Fruit fly (Drosophila melanogaster) whole organism, embryonic: Measurements from ENCODE around the gene CG10710.

Experiments used
- Atf6 ChIP-seq: fragments of 200-800 bp; sonication (Bioruptor generic); IDR thresholded peaks from 2 replicates; pipeline ENCODE4 v1.3.6; 2022; ENCODE audit warnings: missing biosample characterization, missing genetic modification characterization
- Blimp-1 ChIP-seq: fragments of 200-800 bp; sonication (Bioruptor generic); optimal IDR thresholded peaks from 3 replicates; lab custom pipeline; 2018; ENCODE audit warnings: missing biosample characterization, missing genetic modification characterization, mild to moderate bottlenecking, moderate library complexity, missing genetic modification reagents
- CG10267 ChIP-seq: fragments of 200-800 bp; sonication (Bioruptor generic); optimal IDR thresholded peaks from 2 replicates; lab custom pipeline; 2018; ENCODE audit warnings: missing biosample characterization, mild to moderate bottlenecking, missing genetic modification characterization, moderate library complexity
- CG11085 ChIP-seq: fragments of 200-800 bp; sonication (Bioruptor generic); IDR thresholded peaks from 2 replicates; pipeline ENCODE4 v1.3.6; 2022; ENCODE audit warnings: missing biosample characterization, missing genetic modification characterization
- CG12744 ChIP-seq: fragments of 200-800 bp; sonication (Bioruptor generic); optimal IDR thresholded peaks from 2 replicates; lab custom pipeline; 2016; ENCODE audit warnings: missing biosample characterization, missing genetic modification characterization
- CG14014 ChIP-seq: fragments of 200-800 bp; sonication (Bioruptor generic); IDR thresholded peaks from 2 replicates; pipeline ENCODE4 v1.3.6; 2022; ENCODE audit warnings: missing biosample characterization, missing genetic modification characterization
- CG15514 ChIP-seq: fragments of 200-800 bp; sonication (Bioruptor generic); optimal IDR thresholded peaks from 3 replicates; lab custom pipeline; 2017; ENCODE audit warnings: missing biosample characterization, missing genetic modification characterization, mild to moderate bottlenecking, moderate library complexity, missing genetic modification reagents
- CG15696 ChIP-seq: fragments of 200-800 bp; sonication (Bioruptor generic); optimal IDR thresholded peaks from 2 replicates; lab custom pipeline; 2019; ENCODE audit warnings: missing biosample characterization, mild to moderate bottlenecking, missing genetic modification characterization, moderate library complexity
- CG16813 ChIP-seq: fragments of 200-800 bp; sonication (Bioruptor generic); IDR thresholded peaks from 3 replicates; pipeline ENCODE4 v1.3.6; 2022; ENCODE audit warnings: missing biosample characterization, missing genetic modification characterization; ENCODE audit not compliant: partially characterized antibody
- CG17186 ChIP-seq: fragments of 200-800 bp; sonication (Bioruptor generic); optimal IDR thresholded peaks from 3 replicates; lab custom pipeline; 2017; ENCODE audit warnings: missing biosample characterization, missing genetic modification reagents, missing genetic modification characterization
- CG17912 ChIP-seq: fragments of 200-800 bp; sonication (Bioruptor generic); optimal IDR thresholded peaks from 2 replicates; lab custom pipeline; 2018; ENCODE audit warnings: missing biosample characterization, mild to moderate bottlenecking, missing genetic modification characterization
- CG2120 ChIP-seq: fragments of 200-800 bp; sonication (Bioruptor generic); optimal IDR thresholded peaks from 3 replicates; lab custom pipeline; 2016; ENCODE audit warnings: missing biosample characterization, missing genetic modification characterization
- CG2678 ChIP-seq: fragments of 200-800 bp; sonication (Bioruptor generic); optimal IDR thresholded peaks from 3 replicates; lab custom pipeline; 2019; ENCODE audit warnings: missing biosample characterization, mild to moderate bottlenecking, missing genetic modification characterization, moderate library complexity
- CG3065 ChIP-seq: fragments of 200-800 bp; sonication (Bioruptor generic); optimal IDR thresholded peaks from 2 replicates; lab custom pipeline; 2016; ENCODE audit warnings: missing biosample characterization, missing genetic modification characterization
- CG33213 ChIP-seq: fragments of 200-800 bp; sonication (Bioruptor generic); optimal IDR thresholded peaks from 3 replicates; lab custom pipeline; 2016; ENCODE audit warnings: missing biosample characterization, missing genetic modification characterization
- CG5953 ChIP-seq: fragments of 200-800 bp; sonication (Bioruptor generic); IDR thresholded peaks from 2 replicates; pipeline ENCODE4 v1.3.6; 2022; ENCODE audit warnings: missing biosample characterization, missing genetic modification characterization
- CG6254 ChIP-seq: fragments of 200-800 bp; sonication (Bioruptor generic); optimal IDR thresholded peaks from 3 replicates; lab custom pipeline; 2017; ENCODE audit warnings: mild to moderate bottlenecking, missing biosample characterization, missing genetic modification reagents, missing genetic modification characterization
- CG6854 ChIP-seq: fragments of 200-800 bp; sonication (Bioruptor generic); optimal IDR thresholded peaks from 3 replicates; lab custom pipeline; 2017; ENCODE audit warnings: missing biosample characterization, mild to moderate bottlenecking, missing genetic modification characterization
- CG7556 ChIP-seq: fragments of 200-800 bp; sonication (Bioruptor generic); optimal IDR thresholded peaks from 2 replicates; lab custom pipeline; 2017; ENCODE audit warnings: missing biosample characterization, mild to moderate bottlenecking, missing genetic modification characterization
- CG8281 ChIP-seq: fragments of 200-800 bp; sonication (Bioruptor generic); optimal IDR thresholded peaks from 2 replicates; lab custom pipeline; 2018; ENCODE audit warnings: missing biosample characterization, mild to moderate bottlenecking, missing genetic modification characterization, moderate library complexity
- CG9876 ChIP-seq: fragments of 200-800 bp; sonication (Bioruptor generic); optimal IDR thresholded peaks from 2 replicates; lab custom pipeline; 2016; ENCODE audit warnings: missing biosample characterization, missing genetic modification characterization
- Camta ChIP-seq: fragments of 200-800 bp; sonication (Bioruptor generic); optimal IDR thresholded peaks from 2 replicates; lab custom pipeline; 2016; ENCODE audit warnings: missing biosample characterization, missing genetic modification characterization
- D19A ChIP-seq: fragments of 200-800 bp; optimal IDR thresholded peaks from 3 replicates; lab custom pipeline; 2019; ENCODE audit warnings: missing biosample characterization, mild to moderate bottlenecking, missing genetic modification characterization, moderate library complexity
- Dbx ChIP-seq: fragments of 200-800 bp; sonication (Bioruptor generic); IDR thresholded peaks from 3 replicates; pipeline ENCODE4 v1.3.6; 2022; ENCODE audit warnings: missing biosample characterization, missing genetic modification characterization
- Doc3 ChIP-seq: fragments of 200-800 bp; sonication (Bioruptor generic); IDR thresholded peaks from 3 replicates; pipeline ENCODE4 v1.3.6; 2022; ENCODE audit warnings: missing biosample characterization, missing genetic modification characterization; ENCODE audit not compliant: partially characterized antibody
- Drgx ChIP-seq: fragments of 200-800 bp; sonication (Bioruptor generic); IDR thresholded peaks from 2 replicates; pipeline ENCODE4 v1.3.6; 2022; ENCODE audit warnings: missing biosample characterization, missing genetic modification characterization
- Gug ChIP-seq: fragments of 200-800 bp; sonication (Bioruptor generic); IDR thresholded peaks from 4 replicates; pipeline ENCODE4 v1.3.6; 2022; ENCODE audit warnings: missing biosample characterization, missing genetic modification characterization
- HLH4C ChIP-seq: fragments of 200-800 bp; sonication (Bioruptor generic); IDR thresholded peaks from 3 replicates; pipeline ENCODE4 v1.3.6; 2022; ENCODE audit warnings: missing biosample characterization, missing genetic modification characterization; ENCODE audit not compliant: partially characterized antibody
- Max ChIP-seq: fragments of 200-800 bp; sonication (Bioruptor generic); optimal IDR thresholded peaks from 2 replicates; lab custom pipeline; 2016; ENCODE audit warnings: missing biosample characterization, mild to moderate bottlenecking, missing genetic modification characterization
- Mrtf ChIP-seq: fragments of 200-800 bp; sonication (Bioruptor generic); IDR thresholded peaks from 3 replicates; pipeline ENCODE4 v1.3.6; 2022; ENCODE audit warnings: missing biosample characterization, missing genetic modification characterization
- Oli ChIP-seq: fragments of 200-800 bp; sonication (Bioruptor generic); optimal IDR thresholded peaks from 2 replicates; lab custom pipeline; 2018; ENCODE audit warnings: missing biosample characterization, mild to moderate bottlenecking, missing genetic modification characterization, moderate library complexity
- Optix ChIP-seq: fragments of 200-800 bp; sonication (Bioruptor generic); IDR thresholded peaks from 3 replicates; pipeline ENCODE4 v1.3.6; 2022; ENCODE audit warnings: missing biosample characterization, missing genetic modification characterization
- cg ChIP-seq: fragments of 200-800 bp; sonication (Bioruptor generic); optimal IDR thresholded peaks from 3 replicates; lab custom pipeline; 2019; ENCODE audit warnings: missing biosample characterization, mild to moderate bottlenecking, missing genetic modification characterization, moderate library complexity
- dmrt99B ChIP-seq: fragments of 200-800 bp; sonication (Bioruptor generic); optimal IDR thresholded peaks from 2 replicates; lab custom pipeline; 2018; ENCODE audit warnings: missing biosample characterization, mild to moderate bottlenecking, missing genetic modification characterization, moderate library complexity
- fd102C ChIP-seq: fragments of 200-800 bp; sonication (Bioruptor generic); optimal IDR thresholded peaks from 2 replicates; lab custom pipeline; 2018; ENCODE audit warnings: missing biosample characterization, mild to moderate bottlenecking, missing genetic modification characterization, moderate library complexity
- gcm2 ChIP-seq: fragments of 200-800 bp; sonication (Bioruptor generic); optimal IDR thresholded peaks from 2 replicates; lab custom pipeline; 2016; ENCODE audit warnings: missing biosample characterization, missing genetic modification characterization
- ham ChIP-seq: fragments of 200-800 bp; sonication (Bioruptor generic); IDR thresholded peaks from 2 replicates; pipeline ENCODE4 v1.3.6; 2022; ENCODE audit warnings: missing biosample characterization, missing genetic modification characterization
- hbn ChIP-seq: fragments of 200-800 bp; sonication (Bioruptor generic); IDR thresholded peaks from 2 replicates; pipeline ENCODE4 v1.3.6; 2022; ENCODE audit warnings: missing biosample characterization, missing genetic modification characterization; ENCODE audit not compliant: partially characterized antibody
- klu ChIP-seq: fragments of 200-800 bp; sonication (Bioruptor generic); IDR thresholded peaks from 2 replicates; pipeline ENCODE4 v1.3.6; 2022; ENCODE audit warnings: missing biosample characterization, missing genetic modification characterization
- kni ChIP-seq: fragments of 200-800 bp; sonication (Bioruptor generic); optimal IDR thresholded peaks from 3 replicates; lab custom pipeline; 2017; ENCODE audit warnings: mild to moderate bottlenecking, missing biosample characterization, missing genetic modification reagents, missing genetic modification characterization
- mld ChIP-seq: fragments of 200-800 bp; sonication (Bioruptor generic); IDR thresholded peaks from 3 replicates; pipeline ENCODE4 v1.3.6; 2022; ENCODE audit warnings: missing biosample characterization, missing genetic modification characterization; ENCODE audit not compliant: partially characterized antibody
- otp ChIP-seq: fragments of 200-800 bp; sonication (Bioruptor generic); IDR thresholded peaks from 3 replicates; pipeline ENCODE4, ENCODE4 v1.3.6; 2022; ENCODE audit warnings: missing biosample characterization, missing genetic modification characterization
- run ChIP-seq: fragments of 200-800 bp; sonication (Bioruptor generic); optimal IDR thresholded peaks from 3 replicates; lab custom pipeline; 2018; ENCODE audit warnings: missing biosample characterization, mild to moderate bottlenecking, missing genetic modification characterization
- schlank ChIP-seq: fragments of 200-800 bp; sonication (Bioruptor generic); optimal IDR thresholded peaks from 2 replicates; lab custom pipeline; 2018; ENCODE audit warnings: missing biosample characterization, mild to moderate bottlenecking, missing genetic modification characterization
- vnd ChIP-seq: fragments of 200-800 bp; sonication (Bioruptor generic); IDR thresholded peaks from 3 replicates; pipeline ENCODE4 v1.3.6; 2022; ENCODE audit warnings: missing biosample characterization, missing genetic modification characterization; ENCODE audit not compliant: partially characterized antibody

CG10710 gene

DNA sequence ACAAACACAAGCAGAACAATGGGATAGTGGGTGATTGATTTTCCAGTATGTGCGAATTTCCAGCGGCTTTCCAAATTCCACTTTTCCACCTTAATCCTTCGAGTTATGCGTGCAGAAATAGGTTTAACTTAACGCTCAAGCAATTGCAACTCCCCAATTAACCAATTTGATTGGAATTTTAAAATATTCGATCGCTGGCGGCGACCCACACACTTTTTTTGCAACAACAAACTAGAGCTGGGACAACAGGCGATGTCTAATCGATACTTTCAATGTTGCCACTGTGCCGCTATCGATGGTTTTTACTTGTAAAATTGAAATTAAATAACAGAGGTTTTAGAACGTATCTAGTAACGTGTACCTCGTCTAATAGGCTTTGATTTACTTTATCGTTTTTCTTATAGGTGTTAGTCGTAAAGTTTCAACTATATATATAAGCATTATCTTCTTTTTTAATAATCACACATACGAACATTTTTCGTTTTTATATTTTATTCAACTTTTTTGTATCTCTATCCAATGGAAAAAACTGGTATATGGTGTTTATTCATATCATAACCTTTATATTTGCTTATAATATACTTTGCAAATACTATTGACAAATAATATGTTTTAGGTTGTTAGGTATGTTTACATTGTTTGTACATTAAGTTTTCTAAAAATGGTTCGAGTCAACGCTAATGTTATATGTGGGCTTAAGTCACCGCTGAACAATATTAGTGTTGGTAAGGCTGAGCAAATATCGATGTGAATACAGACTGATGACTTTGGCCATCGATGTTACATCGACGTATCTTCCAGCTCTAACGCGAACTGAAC, 33.2 kb downstream of the CG10710 start, which contains the start of the genes Abp1 and Tgi (continued):
- TF ChIP-seq Atf6 (no peak), schlank (tag; lab: Kevin White, UChicago) (no peak), HLH4C (GFP tag; lab: Robert Waterston, UW) (peak; percentile 61), kni (GFP tag; lab: Kevin White, UChicago) (no peak), CG15696 (tag; lab: Kevin White, UChicago) (peak; percentile 36), CG6254 (GFP tag; lab: Kevin White, UChicago) (no peak), Mrtf (GFP tag; lab: Robert Waterston, UW) (no peak), klu (GFP tag; lab: Robert Waterston, UW) (no peak), Oli (tag; lab: Kevin White, UChicago) (no peak), CG16813 (peak; percentile 77), D19A (tag; lab: Kevin White, UChicago) (no peak), hbn (GFP tag; lab: Robert Waterston, UW) (peak; percentile 64), CG12744 (GFP tag; lab: Kevin White, UChicago) (peak; percentile 15), gcm2 (GFP tag; lab: Kevin White, UChicago) (no peak), CG33213 (GFP tag; lab: Kevin White, UChicago) (peak; percentile 61), cg (peak; percentile 69), ham (GFP tag; lab: Robert Waterston, UW) (no peak), Max (GFP tag; lab: Kevin White, UChicago) (no peak), Drgx (GFP tag; lab: Robert Waterston, UW) (no peak), Dbx (GFP tag; lab: Robert Waterston, UW) (peak; percentile 54; the same call in 2 of the 3 replicates), CG15514 (peak; percentile 87), Gug (GFP tag; lab: Robert Waterston, UW) (peak; percentile 12; the same call in 1 of the 4 replicates), CG17912 (GFP tag; lab: Kevin White, UChicago) (no peak), Blimp-1 (GFP tag; lab: Kevin White, UChicago) (no peak), CG6854 (GFP tag; lab: Kevin White, UChicago) (no peak), run (no peak), fd102C (no peak), CG5953 (no peak), mld (peak; percentile 63; the same call in 2 of the 3 replicates), Doc3 (GFP tag; lab: Robert Waterston, UW) (peak; percentile 64), CG2678 (tag; lab: Kevin White, UChicago) (no peak), vnd (GFP tag; lab: Robert Waterston, UW) (peak; percentile 66), CG2120 (peak; percentile 71), CG8281 (tag; lab: Kevin White, UChicago) (no peak), CG17186 (GFP tag; lab: Kevin White, UChicago) (no peak), CG7556 (GFP tag; lab: Kevin White, UChicago) (no peak), CG11085 (GFP tag; lab: Robert Waterston, UW) (no peak), Optix (GFP tag; lab: Robert Waterston, UW) (no peak), CG14014 (GFP tag; lab: Robert Waterston, UW) (no peak), otp (GFP tag; lab: Robert Waterston, UW) (no peak), CG9876 (GFP tag; lab: Kevin White, UChicago) (peak; percentile 44), CG3065 (GFP tag; lab: Kevin White, UChicago) (no peak), dmrt99B (tag; lab: Kevin White, UChicago) (no peak), Camta (GFP tag; lab: Kevin White, UChicago) (peak; percentile 4), CG10267 (tag; lab: Kevin White, UChicago) (peak; percentile 93)
